Worm (Caenorhabditis elegans) whole organism, midembryonic: Measurements from ENCODE around the gene F43D2.7.

ENCODE experiments used
- med-1 ChIP-seq: sonication (generic microtip); optimal IDR thresholded peaks from 2 replicates; lab custom pipeline; 2017; ENCODE audit warnings: missing genetic modification characterization, mild to moderate bottlenecking, missing compliant biosample characterization, antibody characterized with exemption, missing genetic modification reagents; ENCODE audit not compliant: insufficient read depth
- ztf-29 ChIP-seq: fragments of 200-800 bp; sonication (Bioruptor generic); IDR thresholded peaks from 2 replicates; pipeline ENCODE4 v1.3.6; 2022; ENCODE audit warnings: missing genetic modification reagents, missing genetic modification characterization, missing compliant biosample characterization

- TF ChIP-seq ztf-29 (GFP tag; lab: Robert Waterston, UW) (no peak), med-1 (GFP tag; lab: Kevin White, UChicago) (no peak)
These were observed 20.8 kb upstream of the F43D2.7 start, which contains the start of gene srh-17 for ce11 chrV:14660608-14661355.
